Fruit fly (Drosophila melanogaster) whole organism, prepupa: ENCODE results near the gene RfC38.

Source experiments
- CG3032 ChIP-seq: fragments of 200-800 bp; optimal IDR thresholded peaks from 2 replicates; lab custom pipeline; 2019; ENCODE audit warnings: missing biosample characterization, mild to moderate bottlenecking, missing genetic modification characterization, moderate library complexity
- CG6792 ChIP-seq: fragments of 200-800 bp; sonication (Bioruptor generic); optimal IDR thresholded peaks from 3 replicates; lab custom pipeline; 2016; ENCODE audit warnings: missing biosample characterization, missing genetic modification characterization
- Eip78C ChIP-seq: fragments of 200-800 bp; sonication (Bioruptor generic); peaks from one replicate; lab custom pipeline; 2016; ENCODE audit warnings: missing biosample characterization, missing genetic modification characterization
- Eip93F ChIP-seq: fragments of 200-800 bp; sonication (Bioruptor generic); optimal IDR thresholded peaks from 2 replicates; lab custom pipeline; 2016; ENCODE audit warnings: missing biosample characterization, mild to moderate bottlenecking, missing genetic modification characterization
- Hr39 ChIP-seq: fragments of 200-800 bp; sonication (Bioruptor generic); optimal IDR thresholded peaks from 2 replicates; lab custom pipeline; 2016; ENCODE audit warnings: missing biosample characterization, missing genetic modification characterization
- eg ChIP-seq: fragments of 200-800 bp; sonication (Bioruptor generic); IDR thresholded peaks from 3 replicates; pipeline ENCODE4 v1.3.6; 2022; ENCODE audit warnings: missing biosample characterization, missing genetic modification characterization
- lz ChIP-seq: fragments of 200-800 bp; sonication (Bioruptor generic); optimal IDR thresholded peaks from 3 replicates; lab custom pipeline; 2016; ENCODE audit warnings: missing biosample characterization, missing genetic modification characterization
- vri ChIP-seq: fragments of 200-800 bp; sonication (Bioruptor generic); optimal IDR thresholded peaks from 3 replicates; lab custom pipeline; 2016; ENCODE audit warnings: missing biosample characterization, mild to moderate bottlenecking, missing genetic modification characterization

- TF ChIP-seq Hr39 (GFP tag; lab: Kevin White, UChicago): no peak
- no peak for TF ChIP-seq CG6792 (GFP tag; lab: Kevin White, UChicago)
- TF ChIP-seq Eip93F: no peak
- TF ChIP-seq vri (GFP tag; lab: Kevin White, UChicago): no peak
- TF ChIP-seq Eip78C: no peak
- no peak for TF ChIP-seq eg (GFP tag; lab: Robert Waterston, UW)
- TF ChIP-seq CG3032 (tag; lab: Kevin White, UChicago): peak; percentile 9
- TF ChIP-seq lz (GFP tag; lab: Kevin White, UChicago): no peak
Measured at dm6 chr2L:11100516-11101061, 29.9 kb downstream of the RfC38 start, which contains the start of gene Ge-1.
